Fruit fly (Drosophila melanogaster): Measurements from ENCODE around the gene CG7900.

DNA sequence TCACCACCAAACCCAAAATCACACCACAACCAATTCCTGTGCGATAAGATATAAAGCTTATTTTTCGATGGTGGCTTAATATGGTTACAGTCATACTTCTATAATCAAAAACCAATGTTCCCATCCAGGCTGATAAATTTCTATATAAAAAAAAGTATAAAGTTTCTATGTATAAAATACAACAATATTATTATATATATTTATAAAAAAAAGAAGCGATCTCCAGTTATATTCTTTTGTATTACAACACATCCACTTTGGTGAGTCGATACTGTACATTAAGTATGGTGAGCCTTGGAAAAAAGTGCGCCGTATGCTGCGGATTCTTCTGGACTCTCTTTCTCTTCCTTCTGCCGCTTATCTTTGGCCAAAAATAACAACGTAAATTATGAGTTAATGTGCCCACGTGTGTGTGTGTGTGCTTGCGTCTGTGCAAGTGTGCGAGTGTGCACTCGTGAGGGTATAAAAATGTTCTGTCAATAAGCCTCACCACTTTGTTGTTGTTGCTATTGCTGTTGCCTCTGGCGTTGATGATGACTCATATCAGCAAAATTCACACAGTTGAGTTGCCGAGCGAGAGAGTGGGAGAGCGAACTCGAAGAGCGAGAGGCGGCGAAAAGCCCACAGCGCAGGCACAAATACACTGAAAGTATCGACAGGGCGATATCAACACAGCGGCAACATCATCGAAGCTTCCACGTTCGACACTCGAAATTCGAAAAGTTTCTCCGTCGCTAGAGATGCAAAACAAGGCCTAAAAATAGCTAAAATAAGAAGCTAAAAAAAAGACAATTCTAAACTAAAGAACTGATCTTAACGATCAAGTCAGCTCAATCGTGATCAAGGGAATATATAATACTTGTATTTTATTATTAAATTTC lies 25.8 kb downstream of the CG7900 start:
- TF ChIP-seq CG7745 (tag; optimal IDR thresholded peaks at IDR 0.05): no peak
- peak; percentile 84 for TF ChIP-seq exex (tag; optimal IDR thresholded peaks at IDR 0.05)
- peak; percentile 22 for TF ChIP-seq CG15696 (tag; optimal IDR thresholded peaks at IDR 0.05)
- TF ChIP-seq nmo (GFP tag; optimal IDR thresholded peaks at IDR 0.05): peak; percentile 63
- peak; percentile 29; the same call in 1 of the 2 replicates for TF ChIP-seq ttk (GFP tag; IDR thresholded peaks at IDR 0.05)
- TF ChIP-seq gsb-n (tag; optimal IDR thresholded peaks at IDR 0.05): peak; percentile 53
- TF ChIP-seq ftz-f1 (GFP tag; optimal IDR thresholded peaks at IDR 0.05): peak; percentile 35
- no peak for TF ChIP-seq CG1792 (GFP tag; optimal IDR thresholded peaks at IDR 0.05)
- no peak for TF ChIP-seq usp (GFP tag; optimal IDR thresholded peaks at IDR 0.05)

All from whole organism, embryonic.